Fruit fly (Drosophila melanogaster) whole organism, embryonic: Measurements from ENCODE around the gene CG12182.

Experiments
- C15 ChIP-seq: fragments of 200-800 bp; sonication (Bioruptor generic); IDR thresholded peaks from 3 replicates; pipeline ENCODE4 v1.3.6; 2022; ENCODE audit warnings: missing biosample characterization, missing genetic modification characterization
- CG11093 ChIP-seq: fragments of 200-800 bp; sonication (Bioruptor generic); IDR thresholded peaks from 3 replicates; pipeline ENCODE4 v1.3.6; 2022; ENCODE audit warnings: missing biosample characterization, missing genetic modification characterization
- CG12659 ChIP-seq: fragments of 200-800 bp; sonication (Bioruptor generic); optimal IDR thresholded peaks from 3 replicates; lab custom pipeline; 2017; ENCODE audit warnings: mild to moderate bottlenecking, missing biosample characterization, missing genetic modification reagents, missing genetic modification characterization
- CG12942 ChIP-seq: fragments of 200-800 bp; sonication (Bioruptor generic); optimal IDR thresholded peaks from 3 replicates; lab custom pipeline; 2016; ENCODE audit warnings: missing biosample characterization, missing genetic modification characterization
- CG14860 ChIP-seq: fragments of 200-800 bp; sonication (Bioruptor generic); IDR thresholded peaks from 3 replicates; pipeline ENCODE4 v1.3.6; 2022; ENCODE audit warnings: missing biosample characterization, missing genetic modification characterization; ENCODE audit not compliant: partially characterized antibody
- CG16863 ChIP-seq: fragments of 200-800 bp; sonication (Bioruptor generic); optimal IDR thresholded peaks from 3 replicates; lab custom pipeline; 2016; ENCODE audit warnings: missing biosample characterization, missing genetic modification characterization
- CG17328 ChIP-seq: fragments of 200-800 bp; sonication (Bioruptor generic); IDR thresholded peaks from 2 replicates; pipeline ENCODE4 v1.3.6; 2022; ENCODE audit warnings: missing biosample characterization, missing genetic modification characterization
- CG2889 ChIP-seq: fragments of 200-800 bp; sonication (Bioruptor generic); IDR thresholded peaks from 3 replicates; pipeline ENCODE4 v1.3.6; 2022; ENCODE audit warnings: missing biosample characterization, missing genetic modification characterization
- CG4360 ChIP-seq: fragments of 200-800 bp; sonication (Bioruptor generic); IDR thresholded peaks from 2 replicates; pipeline ENCODE4 v1.3.6; 2022; ENCODE audit warnings: missing biosample characterization, missing genetic modification characterization
- CG5953 ChIP-seq: fragments of 200-800 bp; sonication (Bioruptor generic); IDR thresholded peaks from 2 replicates; pipeline ENCODE4 v1.3.6; 2022; ENCODE audit warnings: missing biosample characterization, missing genetic modification characterization
- CG6683 ChIP-seq: fragments of 200-800 bp; sonication (Bioruptor generic); optimal IDR thresholded peaks from 2 replicates; lab custom pipeline; 2017; ENCODE audit warnings: missing biosample characterization, mild to moderate bottlenecking, missing genetic modification characterization, missing genetic modification reagents
- CG6791 ChIP-seq: fragments of 200-800 bp; sonication (Bioruptor generic); IDR thresholded peaks from 3 replicates; pipeline ENCODE4 v1.3.6; 2022; ENCODE audit warnings: missing biosample characterization, missing genetic modification characterization; ENCODE audit not compliant: partially characterized antibody
- CG7357 ChIP-seq: fragments of 200-800 bp; sonication (Bioruptor generic); IDR thresholded peaks from 3 replicates; pipeline ENCODE4 v1.3.6; 2022; ENCODE audit warnings: missing biosample characterization, missing genetic modification characterization
- CG8281 ChIP-seq: fragments of 200-800 bp; sonication (Bioruptor generic); optimal IDR thresholded peaks from 2 replicates; lab custom pipeline; 2018; ENCODE audit warnings: missing biosample characterization, mild to moderate bottlenecking, missing genetic modification characterization, moderate library complexity
- CG8924 ChIP-seq: fragments of 200-800 bp; optimal IDR thresholded peaks from 3 replicates; lab custom pipeline; 2019; ENCODE audit warnings: missing biosample characterization, mild to moderate bottlenecking, missing genetic modification characterization, moderate library complexity
- Chrac-16 ChIP-seq: fragments of 200-800 bp; sonication (Bioruptor generic); optimal IDR thresholded peaks from 3 replicates; lab custom pipeline; 2016; ENCODE audit warnings: missing biosample characterization, missing genetic modification characterization
- E2f1 ChIP-seq: fragments of 200-800 bp; sonication (Bioruptor generic); IDR thresholded peaks from 2 replicates; pipeline ENCODE4 v1.3.6; 2022; ENCODE audit warnings: missing biosample characterization, missing genetic modification characterization
- Fer1 ChIP-seq: fragments of 200-800 bp; sonication (Bioruptor generic); optimal IDR thresholded peaks from 2 replicates; lab custom pipeline; 2017; ENCODE audit warnings: missing biosample characterization, mild to moderate bottlenecking, missing genetic modification characterization
- Fer3 ChIP-seq: fragments of 200-800 bp; sonication (Bioruptor generic); optimal IDR thresholded peaks from 2 replicates; lab custom pipeline; 2018; ENCODE audit warnings: missing biosample characterization, mild to moderate bottlenecking, missing genetic modification characterization, moderate library complexity
- HHEX ChIP-seq: fragments of 200-800 bp; sonication (Bioruptor generic); optimal IDR thresholded peaks from 3 replicates; lab custom pipeline; 2017; ENCODE audit warnings: missing biosample characterization, mild to moderate bottlenecking, missing genetic modification characterization, missing genetic modification reagents
- HLH54F ChIP-seq: fragments of 200-800 bp; sonication (Bioruptor generic); optimal IDR thresholded peaks from 3 replicates; lab custom pipeline; 2016; ENCODE audit warnings: missing biosample characterization, missing genetic modification characterization
- Meics ChIP-seq: fragments of 200-800 bp; sonication (Bioruptor generic); optimal IDR thresholded peaks from 2 replicates; lab custom pipeline; 2017; ENCODE audit warnings: missing biosample characterization, mild to moderate bottlenecking, missing genetic modification characterization
- NfI ChIP-seq: fragments of 200-800 bp; sonication (Bioruptor generic); optimal IDR thresholded peaks from 3 replicates; lab custom pipeline; 2018; ENCODE audit warnings: missing biosample characterization, mild to moderate bottlenecking, missing genetic modification characterization, moderate library complexity
- Vsx1 ChIP-seq: fragments of 200-800 bp; sonication (Bioruptor generic); optimal IDR thresholded peaks from 2 replicates; lab custom pipeline; 2017; ENCODE audit warnings: missing biosample characterization, mild to moderate bottlenecking, missing genetic modification characterization, missing genetic modification reagents
- abd-A ChIP-seq: fragments of 200-800 bp; sonication (Bioruptor generic); optimal IDR thresholded peaks from 3 replicates; lab custom pipeline; 2019; ENCODE audit warnings: missing biosample characterization, mild to moderate bottlenecking, missing genetic modification characterization, moderate library complexity
- ase ChIP-seq: fragments of 200-800 bp; sonication (Bioruptor generic); IDR thresholded peaks from 3 replicates; pipeline ENCODE4 v1.3.6; 2022; ENCODE audit warnings: missing biosample characterization, missing genetic modification characterization
- br ChIP-seq: fragments of >200 bp; optimal IDR thresholded peaks from 2 replicates; lab custom pipeline; 2017
- crc ChIP-seq: fragments of 200-800 bp; sonication (Bioruptor generic); optimal IDR thresholded peaks from 2 replicates; lab custom pipeline; 2016; ENCODE audit warnings: missing biosample characterization, missing genetic modification characterization
- croc ChIP-seq: fragments of 200-800 bp; sonication (Bioruptor generic); conservative IDR thresholded peaks from 3 replicates; pipeline ENCODE4 v1.3.6; 2022; ENCODE audit warnings: missing biosample characterization, missing genetic modification characterization
- crol ChIP-seq: fragments of 200-800 bp; sonication (Bioruptor generic); IDR thresholded peaks from 2 replicates; pipeline ENCODE4 v1.3.6; 2022; ENCODE audit warnings: missing biosample characterization, missing genetic modification characterization
- cwo ChIP-seq: fragments of 200-800 bp; sonication (Bioruptor generic); optimal IDR thresholded peaks from 3 replicates; lab custom pipeline; 2017; ENCODE audit warnings: missing biosample characterization, missing genetic modification characterization, mild to moderate bottlenecking, moderate library complexity, missing genetic modification reagents
- dmrt11E ChIP-seq: fragments of 200-800 bp; sonication (Bioruptor generic); optimal IDR thresholded peaks from 3 replicates; lab custom pipeline; 2018; ENCODE audit warnings: missing biosample characterization, mild to moderate bottlenecking, missing genetic modification characterization, moderate library complexity
- emc ChIP-seq: fragments of 200-800 bp; sonication (Bioruptor generic); optimal IDR thresholded peaks from 2 replicates; lab custom pipeline; 2016; ENCODE audit warnings: missing biosample characterization, missing genetic modification characterization
- eve ChIP-seq, 2 experiments: fragments of >200 bp; optimal IDR thresholded peaks; 2 replicates each; lab custom pipeline; 2017; ENCODE audit warnings: missing biosample characterization in 2 of 2, missing genetic modification characterization in 2 of 2
- gro ChIP-seq: fragments of 200-800 bp; sonication (Bioruptor generic); optimal IDR thresholded peaks from 2 replicates; lab custom pipeline; 2016; ENCODE audit warnings: missing biosample characterization, missing genetic modification characterization
- h ChIP-seq: fragments of >200 bp; optimal IDR thresholded peaks from 2 replicates; lab custom pipeline; 2017
- ham ChIP-seq: fragments of 200-800 bp; sonication (Bioruptor generic); IDR thresholded peaks from 2 replicates; pipeline ENCODE4 v1.3.6; 2022; ENCODE audit warnings: missing biosample characterization, missing genetic modification characterization
- hbn ChIP-seq: fragments of 200-800 bp; sonication (Bioruptor generic); IDR thresholded peaks from 2 replicates; pipeline ENCODE4 v1.3.6; 2022; ENCODE audit warnings: missing biosample characterization, missing genetic modification characterization; ENCODE audit not compliant: partially characterized antibody
- inv ChIP-seq: fragments of 200-800 bp; sonication (Bioruptor generic); IDR thresholded peaks from 2 replicates; pipeline ENCODE4 v1.3.6; 2022; ENCODE audit warnings: missing biosample characterization, missing genetic modification characterization; ENCODE audit not compliant: partially characterized antibody
- knrl ChIP-seq: fragments of 200-800 bp; sonication (Bioruptor generic); IDR thresholded peaks from 3 replicates; pipeline ENCODE4 v1.3.6; 2022; ENCODE audit warnings: missing biosample characterization, missing genetic modification characterization; ENCODE audit not compliant: partially characterized antibody
- lilli ChIP-seq: fragments of 200-800 bp; sonication (Bioruptor generic); optimal IDR thresholded peaks from 3 replicates; lab custom pipeline; 2016; ENCODE audit warnings: missing biosample characterization, missing genetic modification characterization
- luna ChIP-seq: fragments of 200-800 bp; sonication (Bioruptor generic); optimal IDR thresholded peaks from 2 replicates; lab custom pipeline; 2016; ENCODE audit warnings: missing biosample characterization, missing genetic modification characterization
- mam ChIP-seq: fragments of 200-800 bp; sonication (Bioruptor generic); optimal IDR thresholded peaks from 3 replicates; lab custom pipeline; 2016; ENCODE audit warnings: missing biosample characterization, missing genetic modification characterization
- nmo ChIP-seq: fragments of 200-800 bp; sonication (Bioruptor generic); optimal IDR thresholded peaks from 2 replicates; lab custom pipeline; 2018; ENCODE audit warnings: missing biosample characterization, mild to moderate bottlenecking, missing genetic modification characterization, moderate library complexity
- org-1 ChIP-seq: fragments of 200-800 bp; sonication (Bioruptor generic); optimal IDR thresholded peaks from 2 replicates; lab custom pipeline; 2017; ENCODE audit warnings: missing biosample characterization, missing genetic modification characterization
- pfk ChIP-seq: fragments of 200-800 bp; sonication (Bioruptor generic); optimal IDR thresholded peaks from 2 replicates; lab custom pipeline; 2018; ENCODE audit warnings: missing biosample characterization, mild to moderate bottlenecking, missing genetic modification characterization, moderate library complexity
- sob ChIP-seq: fragments of 200-800 bp; sonication (Bioruptor generic); IDR thresholded peaks from 2 replicates; pipeline ENCODE4 v1.3.6; 2022; ENCODE audit warnings: missing biosample characterization, missing genetic modification characterization
- sqz ChIP-seq: fragments of 200-800 bp; sonication (Bioruptor generic); optimal IDR thresholded peaks from 3 replicates; lab custom pipeline; 2018; ENCODE audit warnings: missing biosample characterization, mild to moderate bottlenecking, missing genetic modification characterization
- tgo ChIP-seq: fragments of 200-800 bp; sonication (Bioruptor generic); IDR thresholded peaks from 3 replicates; pipeline ENCODE4 v1.3.6; 2022; ENCODE audit warnings: missing biosample characterization, missing genetic modification characterization
- zen2 ChIP-seq: fragments of 200-800 bp; sonication (Bioruptor generic); IDR thresholded peaks from 3 replicates; pipeline ENCODE4 v1.3.6; 2022; ENCODE audit warnings: missing biosample characterization, missing genetic modification characterization; ENCODE audit not compliant: partially characterized antibody

CG12182 gene

DNA sequence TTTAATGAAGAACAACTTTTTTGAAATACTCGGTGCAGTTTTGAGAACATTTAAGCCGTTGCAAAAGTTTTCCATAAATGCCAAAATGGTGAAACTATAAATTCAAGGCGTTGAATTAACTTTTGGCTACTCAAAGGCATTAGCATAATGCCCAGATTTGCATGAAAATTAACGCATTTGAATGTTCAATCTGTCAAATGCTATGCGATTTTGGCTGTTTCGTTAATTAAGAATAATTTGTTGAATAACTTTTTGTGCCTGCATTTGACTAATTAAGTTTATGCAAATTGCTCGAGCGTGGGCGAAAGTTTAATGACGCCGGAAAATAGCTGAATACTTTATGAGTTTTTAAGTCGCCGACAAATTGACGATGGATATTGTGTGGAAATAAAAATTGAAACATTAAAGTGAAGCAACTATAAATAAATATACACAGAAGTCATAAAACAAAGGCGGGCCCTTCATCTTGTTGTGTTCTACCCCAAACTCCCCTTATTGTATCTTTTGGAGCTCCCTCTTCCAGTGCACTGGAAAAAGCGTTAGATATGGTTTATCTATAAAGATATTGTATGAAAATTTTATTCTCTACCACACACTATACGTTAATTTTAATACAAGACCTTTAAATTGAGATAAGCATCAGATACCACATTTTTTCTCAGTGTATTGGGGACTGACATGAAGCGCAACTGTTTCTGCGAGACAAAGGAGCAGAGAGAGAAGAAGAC is 47.1 kb downstream of the CG12182 start (continued):
- TF ChIP-seq CG8281 (tag; lab: Kevin White, UChicago) (peak; percentile 20), CG14860 (GFP tag; lab: Robert Waterston, UW) (no peak), CG5953 (no peak), CG8924 (tag; lab: Kevin White, UChicago) (peak; percentile 69), hbn (GFP tag; lab: Robert Waterston, UW) (no peak), dmrt11E (peak; percentile 87), Vsx1 (GFP tag; lab: Kevin White, UChicago) (no peak), crc (GFP tag; lab: Kevin White, UChicago) (no peak), gro (GFP tag; lab: Kevin White, UChicago) (no peak), CG12942 (GFP tag; lab: Kevin White, UChicago) (peak; percentile 45), nmo (GFP tag; lab: Kevin White, UChicago) (peak; percentile 72), CG6791 (GFP tag; lab: Robert Waterston, UW) (no peak), ham (GFP tag; lab: Robert Waterston, UW) (no peak), E2f1 (GFP tag; lab: Robert Waterston, UW) (no peak), mam (peak; percentile 60), abd-A (peak; percentile 41), CG16863 (GFP tag; lab: Kevin White, UChicago) (peak; percentile 66), CG12659 (GFP tag; lab: Kevin White, UChicago) (peak; percentile 44), CG4360 (GFP tag; lab: Robert Waterston, UW) (peak; percentile 47; the same call in 1 of the 2 replicates), tgo (GFP tag; lab: Robert Waterston, UW) (peak; percentile 63; the same call in 1 of the 3 replicates), CG7357 (GFP tag; lab: Robert Waterston, UW) (no peak), lilli (GFP tag; lab: Kevin White, UChicago) (peak; percentile 49), Fer1 (GFP tag; lab: Kevin White, UChicago) (peak; percentile 60), croc (GFP tag; lab: Robert Waterston, UW) (0 out of 3 replicates have a peak, but pooled peaks have one; percentile 31), br (lab: Kevin White, UChicago) (no peak), crol (GFP tag; lab: Robert Waterston, UW) (peak; percentile 29; the same call in 1 of the 2 replicates), knrl (no peak), sob (GFP tag; lab: Robert Waterston, UW) (peak; percentile 61; the same call in 1 of the 2 replicates), ase (peak; percentile 54; the same call in 2 of the 3 replicates), CG17328 (GFP tag; lab: Robert Waterston, UW) (peak; percentile 74), CG11093 (GFP tag; lab: Robert Waterston, UW) (no peak; the same call in 2 of the 3 replicates), org-1 (peak; percentile 38), sqz (GFP tag; lab: Kevin White, UChicago) (peak; percentile 5), eve (GFP tag; optimal IDR thresholded peaks at IDR 0.05; lab: Kevin White, UChicago) (peak in 1 of 2 experiments; percentile 56), emc (no peak), Fer3 (peak; percentile 40), pfk (no peak), C15 (no peak), Chrac-16 (peak; percentile 57), h (no peak), HHEX (GFP tag; lab: Kevin White, UChicago) (peak; percentile 34), luna (GFP tag; lab: Kevin White, UChicago) (no peak), CG2889 (no peak), Meics (GFP tag; lab: Kevin White, UChicago) (peak; percentile 37), HLH54F (GFP tag; lab: Kevin White, UChicago) (peak; percentile 51), inv (GFP tag; lab: Robert Waterston, UW) (no peak), NfI (GFP tag; lab: Kevin White, UChicago) (peak; percentile 44), cwo (GFP tag; lab: Kevin White, UChicago) (peak; percentile 30), zen2 (no peak), CG6683 (GFP tag; lab: Kevin White, UChicago) (peak; percentile 40)
